Fruit fly (Drosophila melanogaster) whole organism, pupa: ENCODE measurements around the gene Evi5.

ENCODE experiments used
- CG12605 ChIP-seq: fragments of 200-800 bp; sonication (Bioruptor generic); IDR thresholded peaks from 2 replicates; pipeline ENCODE4 v1.3.6; 2022; ENCODE audit warnings: missing biosample characterization, missing genetic modification characterization
- CG14655 ChIP-seq: fragments of 200-800 bp; sonication (Bioruptor generic); optimal IDR thresholded peaks from 3 replicates; lab custom pipeline; 2017; ENCODE audit warnings: mild to moderate bottlenecking, missing biosample characterization, missing genetic modification reagents, missing genetic modification characterization

dm6 chrX:11503625-11504024 is 49.4 kb upstream of the Evi5 start:
- no peak for TF ChIP-seq CG14655 (GFP tag; lab: Kevin White, UChicago)
- TF ChIP-seq CG12605 (GFP tag; lab: Robert Waterston, UW), result no peak
